Worm (Caenorhabditis elegans) whole organism, L2 larva: ENCODE data around the gene Y42G9A.3.
A peak's percentile ranks its signal among the peaks of the same experiment; 100 is the strongest.

Experiments
- F13H6.1 ChIP-seq: sonication (generic microtip); optimal IDR thresholded peaks from 2 replicates; lab custom pipeline; 2016; ENCODE audit warnings: missing genetic modification characterization, missing compliant biosample characterization
- ZK546.5 ChIP-seq: sonication (generic microtip); optimal IDR thresholded peaks from 2 replicates; lab custom pipeline; 2017; ENCODE audit warnings: missing biosample characterization, missing genetic modification characterization
- alr-1 ChIP-seq: fragments of 150-350 bp; optimal IDR thresholded peaks from 2 replicates; lab custom pipeline; 2014; ENCODE audit warnings: missing biosample characterization, missing genetic modification characterization
- ama-1 ChIP-seq: fragments of 150-350 bp; optimal IDR thresholded peaks from 2 replicates; lab custom pipeline; 2018; ENCODE audit warnings: inconsistent platforms
- fos-1 ChIP-seq: fragments of 150-350 bp; optimal IDR thresholded peaks from 2 replicates; lab custom pipeline; 2014; ENCODE audit warnings: missing biosample characterization, missing genetic modification characterization

ce11 chrIII:6138457-6138856 is 7.6 kb upstream of the Y42G9A.3 start:
- TF ChIP-seq ZK546.5 (tag; lab: Kevin White, UChicago) (no peak), ama-1 (lab: Kevin White, UChicago) (no peak), alr-1 (no peak), F13H6.1 (tag; lab: Kevin White, UChicago) (peak; percentile 82), fos-1 (tag; lab: Kevin White, UChicago) (no peak)
